Worm (Caenorhabditis elegans) whole organism, midembryonic: Measurements from ENCODE around the gene tag-250.
"Not testable (repeated sequence)": the region's sequence is repeated elsewhere in the genome, so short reads cannot be mapped to it uniquely, and the experiment has no call there.

ENCODE experiments used
- T22C8.4 ChIP-seq: fragments of 200-800 bp; sonication (Bioruptor generic); IDR thresholded peaks from 2 replicates; pipeline ENCODE4 v1.3.6; 2022; ENCODE audit warnings: missing genetic modification characterization, missing compliant biosample characterization
- cog-1 ChIP-seq: sonication (generic microtip); optimal IDR thresholded peaks from 2 replicates; lab custom pipeline; 2016; ENCODE audit warnings: missing genetic modification characterization, missing compliant biosample characterization
- flt-1 ChIP-seq: fragments of 200-800 bp; sonication (Bioruptor generic); IDR thresholded peaks from 2 replicates; pipeline ENCODE4 v1.3.6; 2022; ENCODE audit warnings: missing genetic modification characterization, missing compliant biosample characterization
- klf-2 ChIP-seq: fragments of 200-800 bp; sonication (Bioruptor generic); conservative IDR thresholded peaks from 2 replicates; pipeline ENCODE4 v1.3.6; 2022; ENCODE audit warnings: missing genetic modification reagents, missing genetic modification characterization, missing compliant biosample characterization
- med-1 ChIP-seq: sonication (generic microtip); optimal IDR thresholded peaks from 2 replicates; lab custom pipeline; 2017; ENCODE audit warnings: missing genetic modification characterization, mild to moderate bottlenecking, missing compliant biosample characterization, antibody characterized with exemption, missing genetic modification reagents; ENCODE audit not compliant: insufficient read depth
- ref-1 ChIP-seq: fragments of 200-800 bp; sonication (Bioruptor generic); conservative IDR thresholded peaks from 2 replicates; pipeline ENCODE4 v1.3.6; 2022; ENCODE audit warnings: missing genetic modification reagents, missing genetic modification characterization, missing compliant biosample characterization
- tab-1 ChIP-seq: fragments of 200-800 bp; sonication (Bioruptor generic); IDR thresholded peaks from 2 replicates; pipeline ENCODE4 v1.3.6; 2022; ENCODE audit warnings: missing genetic modification characterization, missing compliant biosample characterization
- ztf-23 ChIP-seq: fragments of 200-800 bp; sonication (Bioruptor generic); IDR thresholded peaks from 2 replicates; pipeline ENCODE4 v1.3.6; 2022; ENCODE audit warnings: missing genetic modification reagents, missing genetic modification characterization, missing compliant biosample characterization
- ztf-29 ChIP-seq: fragments of 200-800 bp; sonication (Bioruptor generic); IDR thresholded peaks from 2 replicates; pipeline ENCODE4 v1.3.6; 2022; ENCODE audit warnings: missing genetic modification reagents, missing genetic modification characterization, missing compliant biosample characterization

DNA sequence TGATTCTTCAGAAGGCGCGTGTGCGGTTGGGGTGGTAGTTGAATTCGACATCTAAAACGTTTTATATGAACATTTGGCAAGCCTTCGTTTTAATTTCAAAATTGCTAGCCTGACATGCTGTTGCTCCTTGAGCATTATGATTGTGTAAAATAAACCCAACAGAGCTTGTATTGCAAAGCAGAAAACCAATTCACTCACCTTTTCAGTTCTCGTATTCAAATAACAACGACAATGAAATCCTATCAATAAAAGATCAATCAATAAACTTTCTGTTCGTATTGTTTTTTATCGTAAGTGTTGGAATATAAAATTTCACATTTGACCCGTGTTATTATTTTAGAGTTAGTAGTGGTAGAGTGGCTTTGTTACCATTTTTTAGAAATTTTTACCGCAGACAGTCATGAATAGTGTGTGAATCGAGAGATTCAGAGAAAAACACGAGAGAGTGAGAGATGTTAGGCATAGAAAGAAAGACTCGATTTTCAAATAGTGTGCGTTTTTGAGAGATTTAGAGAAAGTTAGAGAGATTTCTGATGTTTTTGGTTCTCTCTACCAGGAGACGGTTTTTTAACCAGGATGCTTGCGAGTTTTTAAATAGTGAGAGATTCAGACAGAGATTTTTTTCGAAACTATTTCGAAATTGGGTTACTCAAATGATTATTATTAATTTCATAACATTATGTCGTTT, 34.3 kb upstream of the tag-250 start, which contains the start of gene F54H12.10:
- TF ChIP-seq flt-1 (GFP tag; lab: Robert Waterston, UW); ztf-29 (GFP tag; lab: Robert Waterston, UW); ref-1; med-1 (GFP tag; lab: Kevin White, UChicago); klf-2 (GFP tag; lab: Robert Waterston, UW); T22C8.4 (GFP tag; lab: Robert Waterston, UW); tab-1; cog-1 (tag; lab: Kevin White, UChicago); ztf-23: not testable (repeated sequence)
